Worm (Caenorhabditis elegans) whole organism, L4/young adult: Measurements from ENCODE around the gene dpf-4.

Source experiments
- W03F9.2 ChIP-seq: fragments of 150-350 bp; optimal IDR thresholded peaks from 2 replicates; lab custom pipeline; 2014; ENCODE audit warnings: missing biosample characterization, missing genetic modification characterization
- dao-5 ChIP-seq: sonication (generic microtip); optimal IDR thresholded peaks from 2 replicates; lab custom pipeline; 2016; ENCODE audit warnings: missing genotype, missing genetic modification characterization, moderate library complexity, missing compliant biosample characterization
- him-1 ChIP-seq: sonication (generic microtip); optimal IDR thresholded peaks from 2 replicates; lab custom pipeline; 2016; ENCODE audit warnings: missing genotype, missing genetic modification reagents, missing genetic modification characterization, missing compliant biosample characterization

Gene dpf-4

DNA sequence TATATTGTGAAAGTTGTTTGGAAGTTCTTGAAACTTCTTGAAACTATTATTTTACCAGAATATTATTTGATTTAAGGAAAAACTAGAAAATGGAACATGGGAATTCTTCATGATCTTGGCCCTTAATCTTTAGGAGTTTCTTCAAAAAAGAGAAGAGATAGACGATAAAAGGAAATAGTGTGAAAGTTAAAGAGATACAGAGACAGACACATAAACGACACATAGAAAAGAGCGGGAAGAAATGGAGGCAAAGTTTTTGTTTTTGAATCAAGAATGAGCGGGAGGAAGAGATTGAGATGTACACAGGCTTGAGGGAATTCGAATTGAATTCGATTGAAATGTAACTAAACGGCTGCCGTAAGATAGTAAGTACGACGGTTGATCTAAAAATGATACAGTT lies 38.4 kb downstream of the dpf-4 start:
- TF ChIP-seq W03F9.2 (no peak), him-1 (tag; lab: Kevin White, UChicago) (no peak), dao-5 (tag; lab: Kevin White, UChicago) (no peak)

DNA sequence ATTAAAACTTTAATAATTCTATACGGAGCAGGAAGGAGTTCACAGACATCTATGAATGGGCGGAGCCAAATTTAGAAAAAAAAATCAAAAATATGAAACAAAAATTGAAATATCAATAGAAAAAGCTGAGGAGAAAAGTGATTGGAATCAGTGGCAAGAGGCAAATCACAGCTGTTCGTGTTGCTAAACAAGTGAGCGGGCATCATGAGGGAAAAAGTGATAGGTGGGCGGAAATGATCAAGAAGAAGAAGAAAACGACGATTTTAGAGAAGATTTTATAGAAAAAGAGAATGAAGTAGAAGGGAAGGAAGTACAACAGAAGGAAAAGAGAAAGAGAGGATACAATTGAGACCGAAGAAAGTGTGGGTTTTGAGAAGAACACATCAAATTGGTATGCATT lies 39.5 kb downstream of the dpf-4 start:
- no peak for TF ChIP-seq W03F9.2
- TF ChIP-seq him-1 (tag; lab: Kevin White, UChicago): no peak
- no peak for TF ChIP-seq dao-5 (tag; lab: Kevin White, UChicago)

DNA sequence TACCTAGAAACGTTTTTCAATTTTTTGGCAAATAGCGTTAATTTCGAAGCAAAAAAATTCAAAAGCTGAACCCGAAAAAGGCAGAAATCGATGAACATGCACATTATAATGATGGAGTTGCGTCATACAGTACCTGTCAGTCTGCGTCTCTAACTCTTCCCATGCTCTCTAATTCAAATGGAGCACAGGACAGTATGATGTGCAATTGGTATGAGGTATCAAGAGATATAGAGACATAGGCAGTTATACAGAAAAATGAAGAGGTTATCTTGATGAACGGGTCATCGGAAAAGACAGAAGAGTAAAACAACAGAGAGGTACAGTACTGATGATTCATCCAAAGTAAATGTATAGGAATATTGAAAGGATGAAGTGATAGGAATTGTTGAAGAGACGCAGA lies 41.6 kb downstream of the dpf-4 start:
- no peak for TF ChIP-seq W03F9.2
- no peak for TF ChIP-seq dao-5 (tag; lab: Kevin White, UChicago)
- no peak for TF ChIP-seq him-1 (tag; lab: Kevin White, UChicago)

DNA sequence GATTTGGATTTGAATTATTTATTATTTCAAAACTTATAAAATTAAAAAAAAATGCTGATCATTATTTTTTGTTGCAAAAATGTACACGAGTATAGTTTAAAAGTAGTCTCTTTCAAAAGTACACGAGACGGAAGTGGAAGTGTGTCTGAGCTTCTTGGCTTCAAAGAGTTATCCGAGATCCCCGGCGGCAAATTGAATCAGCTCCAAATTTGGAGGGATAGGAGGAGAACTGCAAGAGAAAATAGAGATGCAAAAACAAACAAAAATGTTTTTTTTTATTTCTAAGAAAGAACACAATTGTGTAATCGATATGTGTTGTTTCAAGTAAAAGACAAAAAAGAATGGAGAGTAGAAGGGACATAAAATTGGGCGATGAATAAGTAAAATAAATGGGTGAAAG lies 43.5 kb downstream of the dpf-4 start:
- TF ChIP-seq W03F9.2 (no peak), dao-5 (tag; lab: Kevin White, UChicago) (no peak), him-1 (tag; lab: Kevin White, UChicago) (no peak)

DNA sequence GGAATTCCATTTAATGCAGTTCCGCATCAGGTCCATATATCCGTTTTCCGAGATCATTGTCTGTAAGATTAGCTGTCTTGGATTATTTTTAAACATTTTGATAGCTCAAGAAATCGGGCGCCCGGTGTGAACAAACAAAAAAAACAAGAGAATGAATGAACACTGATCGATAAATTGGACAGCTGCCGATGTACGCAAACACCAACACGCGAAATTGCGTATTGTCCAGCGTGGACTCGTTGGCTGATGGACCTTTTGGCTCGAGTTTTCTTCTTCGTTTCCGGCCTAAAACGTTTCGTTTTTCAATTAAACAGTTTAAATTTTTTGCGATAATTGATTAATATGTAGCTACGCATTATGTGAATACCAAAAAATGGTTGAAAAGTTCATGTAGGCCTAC lies 47.0 kb downstream of the dpf-4 start, which contains the start of gene dpff-1:
dpff-1 (minus strand) TSS at position 288 of the 400 bp plus-strand sequence.
- TF ChIP-seq him-1 (tag; lab: Kevin White, UChicago): no peak
- no peak for TF ChIP-seq dao-5 (tag; lab: Kevin White, UChicago)
- no peak for TF ChIP-seq W03F9.2

DNA sequence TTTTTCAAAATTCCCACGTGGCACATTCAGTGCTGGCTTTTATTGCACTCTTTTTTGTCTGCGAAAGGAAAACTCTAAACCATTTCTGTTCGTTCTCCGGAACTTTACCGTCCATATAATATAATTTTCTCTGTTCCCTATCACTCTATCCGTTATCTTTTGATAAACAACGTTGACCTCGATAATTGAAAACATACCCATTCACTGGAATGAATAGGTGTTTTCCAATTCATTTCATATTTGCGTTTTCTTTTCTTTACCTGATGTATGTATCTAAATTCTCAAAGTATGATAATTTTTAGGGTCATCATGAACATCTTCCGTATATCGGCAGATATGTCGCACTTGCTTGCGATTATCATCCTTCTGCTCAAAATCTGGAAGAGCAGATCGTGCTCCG lies 47.6 kb downstream of the dpf-4 start, which contains the start of gene erd-2.2:
erd-2.2 (plus strand) TSS at position 301 of the 400 bp plus-strand sequence.
- TF ChIP-seq dao-5 (tag; lab: Kevin White, UChicago): no peak
- no peak for TF ChIP-seq him-1 (tag; lab: Kevin White, UChicago)
- TF ChIP-seq W03F9.2: no peak

DNA sequence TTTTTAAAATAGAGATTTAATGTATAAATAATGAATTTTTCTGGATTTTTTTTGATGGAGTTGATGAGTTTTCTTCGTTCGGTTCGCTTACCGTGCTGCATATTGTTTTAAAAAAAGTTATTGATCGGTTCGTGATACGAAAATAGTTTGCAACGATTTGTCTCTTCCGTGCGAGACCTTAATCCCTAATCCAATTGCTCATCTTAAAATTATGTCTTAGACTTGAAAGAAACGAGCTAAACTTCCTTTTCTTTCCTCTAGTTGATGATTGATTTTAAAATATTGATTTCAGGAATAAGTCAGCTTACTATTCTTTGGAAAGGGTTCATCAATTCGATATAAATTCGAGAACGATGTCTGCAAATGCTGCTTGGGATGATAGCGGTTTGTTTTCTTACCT lies 49.3 kb downstream of the dpf-4 start, which contains the start of gene C28H8.3:
C28H8.3 (plus strand) TSS at position 293 of the 400 bp plus-strand sequence.
- TF ChIP-seq him-1 (tag; lab: Kevin White, UChicago): no peak
- no peak for TF ChIP-seq dao-5 (tag; lab: Kevin White, UChicago)
- TF ChIP-seq W03F9.2: no peak
